Worm (Caenorhabditis elegans): Measurements from ENCODE around the gene nspg-6.

- TF ChIP-seq ceh-31 (tag; optimal IDR thresholded peaks at IDR 0.05) (no peak), ceh-30 (tag; optimal IDR thresholded peaks at IDR 0.05) (no peak), ceh-6 (GFP tag; optimal IDR thresholded peaks at IDR 0.05) (no peak)
Observed at ce11 chrIII:7281179-7281578, 33.6 kb downstream of the nspg-6 start, which contains the start of gene B0361.3.
